Worm (Caenorhabditis elegans) whole organism, L4 larva: Measurements from ENCODE around the gene fbxb-111.

Experiments
- F37D6.2 ChIP-seq: sonication (generic microtip); optimal IDR thresholded peaks from 2 replicates; lab custom pipeline; 2016; ENCODE audit warnings: mild to moderate bottlenecking, missing genetic modification characterization, missing compliant biosample characterization
- F44E2.7 ChIP-seq: fragments of 200-800 bp; sonication (Bioruptor generic); IDR thresholded peaks from 2 replicates; pipeline ENCODE4 v2.1.2; 2022; ENCODE audit warnings: missing genetic modification characterization, missing compliant biosample characterization
- T26A8.4 ChIP-seq: fragments of 200-800 bp; sonication (Bioruptor generic); IDR thresholded peaks from 2 replicates; pipeline ENCODE4 v1.3.6; 2022; ENCODE audit warnings: missing genetic modification characterization, missing compliant biosample characterization
- Y105C5A.15 ChIP-seq: fragments of 200-800 bp; sonication (Bioruptor generic); IDR thresholded peaks from 2 replicates; pipeline ENCODE4 v1.3.6; 2022; ENCODE audit warnings: missing genetic modification characterization, missing compliant biosample characterization
- Y48G9A.11 ChIP-seq: fragments of 200-800 bp; sonication (Bioruptor generic); IDR thresholded peaks from 2 replicates; pipeline ENCODE4 v1.3.6; 2022; ENCODE audit warnings: missing genetic modification reagents, missing genetic modification characterization, missing compliant biosample characterization
- Y5F2A.4 ChIP-seq: fragments of 200-800 bp; sonication (Bioruptor generic); optimal IDR thresholded peaks from 2 replicates; lab custom pipeline; 2018; ENCODE audit warnings: mild to moderate bottlenecking, missing genetic modification characterization, missing compliant biosample characterization
- Y75B8A.6 ChIP-seq: fragments of 200-800 bp; sonication (Bioruptor generic); IDR thresholded peaks from 2 replicates; pipeline ENCODE4 v1.3.6; 2022; ENCODE audit warnings: missing genetic modification reagents, missing genetic modification characterization, missing compliant biosample characterization
- aha-1 ChIP-seq: fragments of 150-350 bp; peaks from one replicate; lab custom pipeline; 2014; ENCODE audit warnings: missing biosample characterization, missing genetic modification characterization
- ceh-28 ChIP-seq: fragments of 150-350 bp; optimal IDR thresholded peaks from 2 replicates; lab custom pipeline; 2014; ENCODE audit warnings: missing biosample characterization, missing genetic modification reagents, missing genetic modification characterization
- ceh-62 ChIP-seq: sonication (generic microtip); optimal IDR thresholded peaks from 2 replicates; lab custom pipeline; 2017; ENCODE audit warnings: missing biosample characterization, missing genetic modification characterization
- ces-1 ChIP-seq: fragments of 150-350 bp; sonication (generic microtip); optimal IDR thresholded peaks from 4 replicates; lab custom pipeline; 2014; ENCODE audit warnings: missing biosample characterization, missing genetic modification reagents, missing genetic modification characterization
- ctbp-1 ChIP-seq: fragments of 200-800 bp; sonication (Bioruptor generic); IDR thresholded peaks from 2 replicates; pipeline ENCODE4 v1.3.6; 2022; ENCODE audit warnings: missing genetic modification reagents, missing genetic modification characterization, missing compliant biosample characterization
- dmd-6 ChIP-seq: fragments of 200-800 bp; sonication (Bioruptor generic); IDR thresholded peaks from 2 replicates; pipeline ENCODE4 v1.3.6; 2022; ENCODE audit warnings: missing genetic modification reagents, missing genetic modification characterization, missing compliant biosample characterization
- dve-1 ChIP-seq: sonication (generic microtip); optimal IDR thresholded peaks from 2 replicates; lab custom pipeline; 2017; ENCODE audit warnings: antibody characterized with exemption, mild to moderate bottlenecking, missing genetic modification characterization, missing compliant biosample characterization; ENCODE audit not compliant: insufficient read depth
- egl-27 ChIP-seq: sonication (generic microtip); optimal IDR thresholded peaks from 3 replicates; lab custom pipeline; 2017; ENCODE audit warnings: missing biosample characterization, missing genetic modification reagents, missing genetic modification characterization
- egl-43 ChIP-seq: fragments of 200-800 bp; sonication (Bioruptor generic); IDR thresholded peaks from 2 replicates; pipeline ENCODE4 v1.3.6; 2022; ENCODE audit warnings: missing genetic modification reagents, missing genetic modification characterization, missing compliant biosample characterization
- gei-8 ChIP-seq: fragments of 200-800 bp; sonication (Bioruptor generic); optimal IDR thresholded peaks from 2 replicates; lab custom pipeline; 2018; ENCODE audit warnings: mild to moderate bottlenecking, missing genetic modification characterization, missing compliant biosample characterization
- hlh-11 ChIP-seq: fragments of 200-800 bp; sonication (Bioruptor generic); optimal IDR thresholded peaks from 2 replicates; lab custom pipeline; 2018; ENCODE audit warnings: mild to moderate bottlenecking, missing genetic modification characterization, missing compliant biosample characterization
- hlh-30 ChIP-seq: sonication (generic microtip); optimal IDR thresholded peaks from 2 replicates; lab custom pipeline; 2017; ENCODE audit warnings: antibody characterized with exemption, mild to moderate bottlenecking, missing genetic modification characterization, missing compliant biosample characterization; ENCODE audit not compliant: insufficient read depth
- hmg-1.1 ChIP-seq: fragments of 200-800 bp; sonication (Bioruptor generic); IDR thresholded peaks from 2 replicates; pipeline ENCODE4 v1.3.6; 2022; ENCODE audit warnings: missing genetic modification reagents, missing genetic modification characterization, missing compliant biosample characterization
- jun-1 ChIP-seq: fragments of 150-350 bp; optimal IDR thresholded peaks from 2 replicates; lab custom pipeline; 2014; ENCODE audit warnings: missing biosample characterization, missing genetic modification reagents, missing genetic modification characterization
- lin-1 ChIP-seq: fragments of 200-800 bp; sonication (Bioruptor generic); IDR thresholded peaks from 2 replicates; pipeline ENCODE4 v1.3.6; 2022; ENCODE audit warnings: missing genetic modification reagents, missing genetic modification characterization, missing compliant biosample characterization
- lin-13 ChIP-seq: fragments of 150-350 bp; optimal IDR thresholded peaks from 2 replicates; lab custom pipeline; 2014; ENCODE audit warnings: missing biosample characterization, missing genetic modification reagents, missing genetic modification characterization
- lin-29 ChIP-seq: fragments of 200-800 bp; sonication (Bioruptor generic); IDR thresholded peaks from 2 replicates; pipeline ENCODE4 v1.3.6; 2022; ENCODE audit warnings: missing genetic modification reagents, missing genetic modification characterization, missing compliant biosample characterization
- lin-39 ChIP-seq: fragments of 150-350 bp; optimal IDR thresholded peaks from 2 replicates; lab custom pipeline; 2014; ENCODE audit warnings: missing biosample characterization, missing genetic modification reagents, missing genetic modification characterization
- mep-1 ChIP-seq: fragments of 150-350 bp; sonication (generic microtip); optimal IDR thresholded peaks from 3 replicates; lab custom pipeline; 2014; ENCODE audit warnings: missing biosample characterization, missing genetic modification characterization
- mxl-2 ChIP-seq: fragments of 200-800 bp; sonication (Bioruptor generic); conservative IDR thresholded peaks from 2 replicates; pipeline ENCODE4 v1.3.6; 2022; ENCODE audit warnings: missing genetic modification reagents, missing genetic modification characterization, missing compliant biosample characterization
- mxl-3 ChIP-seq: fragments of 200-800 bp; sonication (Bioruptor generic); optimal IDR thresholded peaks from 2 replicates; lab custom pipeline; 2018; ENCODE audit warnings: mild to moderate bottlenecking, missing genetic modification characterization, missing compliant biosample characterization
- nhr-102 ChIP-seq: sonication (generic microtip); optimal IDR thresholded peaks from 2 replicates; lab custom pipeline; 2016; ENCODE audit warnings: mild to moderate bottlenecking, missing genetic modification characterization, moderate library complexity, missing compliant biosample characterization
- nhr-11 ChIP-seq: fragments of 150-350 bp; optimal IDR thresholded peaks from 2 replicates; lab custom pipeline; 2014; ENCODE audit warnings: missing biosample characterization, missing genetic modification characterization
- nhr-111 ChIP-seq: fragments of 200-800 bp; sonication (Bioruptor generic); optimal IDR thresholded peaks from 2 replicates; lab custom pipeline; 2018; ENCODE audit warnings: mild to moderate bottlenecking, missing genetic modification characterization, missing compliant biosample characterization
- nhr-237 ChIP-seq: sonication (generic microtip); optimal IDR thresholded peaks from 2 replicates; lab custom pipeline; 2017; ENCODE audit warnings: missing biosample characterization, missing genetic modification characterization
- nhr-25 ChIP-seq: sonication (generic microtip); optimal IDR thresholded peaks from 2 replicates; lab custom pipeline; 2017; ENCODE audit warnings: missing genetic modification characterization, mild to moderate bottlenecking, missing compliant biosample characterization, antibody characterized with exemption, moderate library complexity, borderline replicate concordance; ENCODE audit not compliant: insufficient read depth
- nhr-28 ChIP-seq: fragments of 150-350 bp; optimal IDR thresholded peaks from 2 replicates; lab custom pipeline; 2014; ENCODE audit warnings: missing biosample characterization, missing genetic modification characterization
- nhr-48 ChIP-seq: sonication (generic microtip); optimal IDR thresholded peaks from 2 replicates; lab custom pipeline; 2016; ENCODE audit warnings: mild to moderate bottlenecking, missing genetic modification characterization, missing compliant biosample characterization
- nhr-6 ChIP-seq: fragments of 150-350 bp; optimal IDR thresholded peaks from 2 replicates; lab custom pipeline; 2014; ENCODE audit warnings: missing biosample characterization, missing genetic modification characterization
- pha-4 ChIP-seq, 2 experiments: fragments of 150-350 bp in 1 of 2; fragments of 200-800 bp in 1 of 2; sonication (Bioruptor generic) in 1 of 2; IDR thresholded peaks in 1 of 2; optimal IDR thresholded peaks in 1 of 2; 2 replicates each; pipeline versions ENCODE4 v1.3.6 to Lab custom; 2014 to 2022; ENCODE audit warnings: missing genetic modification characterization in 2 of 2, missing genetic modification reagents in 2 of 2, missing biosample characterization in 1 of 2, missing compliant biosample characterization in 1 of 2
- saeg-2 ChIP-seq: fragments of 200-800 bp; sonication (Bioruptor generic); IDR thresholded peaks from 2 replicates; pipeline ENCODE4 v1.3.6; 2022; ENCODE audit warnings: missing genetic modification reagents, missing genetic modification characterization, missing compliant biosample characterization
- set-16 ChIP-seq: fragments of 200-800 bp; sonication (Bioruptor generic); IDR thresholded peaks from 2 replicates; pipeline ENCODE4 v1.3.6; 2022; ENCODE audit warnings: missing genetic modification reagents, missing genetic modification characterization, missing compliant biosample characterization
- skn-1 ChIP-seq: fragments of 150-350 bp; optimal IDR thresholded peaks from 2 replicates; lab custom pipeline; 2014; ENCODE audit warnings: missing biosample characterization, missing genetic modification characterization
- spr-1 ChIP-seq: sonication (generic microtip); optimal IDR thresholded peaks from 2 replicates; lab custom pipeline; 2016; ENCODE audit warnings: mild to moderate bottlenecking, missing genetic modification characterization, missing compliant biosample characterization
- unc-62 ChIP-seq, 3 experiments: fragments of 150-350 bp in 1 of 3; sonication (generic microtip); optimal IDR thresholded peaks in 2 of 3; peaks in 1 of 3; 1 replicate in 1 of 3; 2 replicates in 2 of 3; lab custom pipeline; 2014 to 2017; ENCODE audit warnings: missing biosample characterization in 3 of 3, missing genetic modification characterization in 3 of 3, missing genetic modification reagents in 3 of 3, missing genotype in 1 of 3
- zfp-3 ChIP-seq: fragments of 200-800 bp; sonication (Bioruptor generic); conservative IDR thresholded peaks from 2 replicates; pipeline ENCODE4 v1.3.6; 2022; ENCODE audit warnings: missing genetic modification reagents, missing genetic modification characterization, missing compliant biosample characterization

The fbxb-111 gene

DNA sequence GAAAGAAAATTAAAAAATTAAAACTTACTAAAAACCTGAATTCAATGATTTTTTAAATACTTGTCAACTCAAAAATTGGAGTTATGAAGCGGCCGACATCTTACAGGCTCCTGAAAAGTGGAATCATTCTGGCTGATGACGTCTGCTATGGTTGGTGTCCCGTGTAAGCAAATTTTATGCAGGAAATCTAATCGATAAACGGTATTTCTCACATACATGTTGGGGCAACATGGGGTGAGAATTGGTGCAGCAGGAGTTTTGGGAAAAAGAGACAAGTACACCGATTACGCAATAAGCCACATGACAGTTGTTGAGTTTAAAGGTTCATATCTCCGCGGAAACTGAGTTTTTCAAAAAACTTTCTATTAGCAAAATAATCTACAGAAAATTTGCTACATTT is 40.6 kb upstream of the fbxb-111 start, which contains the start of gene K12H6.2:
TSS of gene K12H6.2 (minus strand) at position 101 of the 400 bp plus-strand sequence.
- no peak for TF ChIP-seq nhr-6 (tag; lab: Kevin White, UChicago)
- TF ChIP-seq nhr-48 (tag; lab: Kevin White, UChicago): no peak

DNA sequence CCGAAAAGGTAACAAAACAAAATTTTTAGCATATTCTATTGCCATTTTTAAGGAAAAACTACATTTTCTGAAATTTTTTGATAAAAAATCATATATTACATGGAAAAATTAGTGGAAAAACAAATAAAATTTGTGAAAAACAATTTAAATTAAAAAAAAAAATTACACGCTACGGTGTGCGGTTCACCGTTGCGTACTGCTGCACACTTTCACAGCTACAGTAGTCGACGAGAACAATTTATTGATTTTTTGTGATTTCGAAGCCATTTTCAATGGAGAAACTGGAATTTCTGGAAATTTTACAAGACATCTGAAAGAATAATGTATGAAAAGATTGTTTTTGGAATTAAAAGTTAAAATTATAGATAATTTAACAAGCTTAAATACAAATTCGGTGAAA is 40.2 kb upstream of the fbxb-111 start:
- TF ChIP-seq egl-43 (GFP tag; lab: Robert Waterston, UW) (no peak), unc-62 (GFP tag; optimal IDR thresholded peaks at IDR 0.05 in 1 of 2; lab: Kevin White, UChicago) (no peak), unc-62 (tag; optimal IDR thresholded peaks at IDR 0.05; lab: Kevin White, UChicago) (no peak), lin-13 (GFP tag; lab: Kevin White, UChicago) (no peak), skn-1 (tag; lab: Kevin White, UChicago) (no peak), hlh-30 (tag; lab: Kevin White, UChicago) (no peak), egl-27 (tag; lab: Kevin White, UChicago) (no peak), nhr-237 (tag; lab: Kevin White, UChicago) (no peak), Y105C5A.15 (no peak), Y75B8A.6 (GFP tag; lab: Robert Waterston, UW) (no peak), lin-29 (GFP tag; lab: Robert Waterston, UW) (no peak), mxl-3 (GFP tag; lab: Kevin White, UChicago) (no peak), nhr-6 (tag; lab: Kevin White, UChicago) (no peak), hlh-11 (tag; lab: Kevin White, UChicago) (no peak), F44E2.7 (GFP tag; lab: Robert Waterston, UW) (no peak), dmd-6 (GFP tag; lab: Robert Waterston, UW) (no peak)

ce11 chrII:2807674-2808206 is 32.9 kb upstream of the fbxb-111 start, which contains the start of gene K12H6.12:
K12H6.12 (plus strand) TSS chrII:2808156.
- TF ChIP-seq nhr-102: no peak
- no peak for TF ChIP-seq lin-39 (tag; lab: Kevin White, UChicago)
- peak; percentile 75 for TF ChIP-seq hlh-30 (tag; lab: Kevin White, UChicago)
- TF ChIP-seq dve-1: peak; percentile 26
- TF ChIP-seq saeg-2 (GFP tag; lab: Robert Waterston, UW): no peak
- no peak for TF ChIP-seq nhr-237 (tag; lab: Kevin White, UChicago)
- TF ChIP-seq nhr-25: no peak
- no peak for TF ChIP-seq ceh-28
- TF ChIP-seq set-16 (GFP tag; lab: Robert Waterston, UW): no peak
- no peak for TF ChIP-seq Y48G9A.11
- no peak for TF ChIP-seq spr-1 (tag; lab: Kevin White, UChicago)
- no peak for TF ChIP-seq T26A8.4 (GFP tag; lab: Robert Waterston, UW)
- TF ChIP-seq nhr-111: no peak
- TF ChIP-seq mep-1: no peak
- TF ChIP-seq aha-1 (tag; lab: Kevin White, UChicago): peak; percentile 95
- TF ChIP-seq pha-4 (GFP tag; IDR thresholded peaks at IDR 0.05; lab: Robert Waterston, UW): no peak
- TF ChIP-seq pha-4 (tag; optimal IDR thresholded peaks at IDR 0.05; lab: Kevin White, UChicago): no peak
- no peak for TF ChIP-seq mxl-2 (GFP tag; lab: Robert Waterston, UW)
- TF ChIP-seq F37D6.2: no peak
- peak; percentile 38 for TF ChIP-seq nhr-11 (tag; lab: Kevin White, UChicago)
- TF ChIP-seq lin-29 (GFP tag; lab: Robert Waterston, UW): no peak
- no peak for TF ChIP-seq gei-8
- TF ChIP-seq Y5F2A.4 (GFP tag; lab: Kevin White, UChicago): no peak
- TF ChIP-seq lin-1 (GFP tag; lab: Robert Waterston, UW): no peak
- TF ChIP-seq ceh-62 (tag; lab: Kevin White, UChicago): no peak
- no peak for TF ChIP-seq mxl-3 (GFP tag; lab: Kevin White, UChicago)
- no peak for TF ChIP-seq zfp-3 (GFP tag; lab: Robert Waterston, UW)
- no peak for TF ChIP-seq ctbp-1 (GFP tag; lab: Robert Waterston, UW)
- no peak for TF ChIP-seq ces-1
- TF ChIP-seq jun-1 (tag; lab: Kevin White, UChicago): no peak
- no peak for TF ChIP-seq nhr-6 (tag; lab: Kevin White, UChicago)
- peak; percentile 35 for TF ChIP-seq nhr-28
- 0 out of 2 replicates have a peak, but pooled peaks have one; percentile 23 for TF ChIP-seq hmg-1.1 (GFP tag; lab: Robert Waterston, UW)
